Fruit fly (Drosophila melanogaster): ENCODE measurements around the gene CG3149.

- TF ChIP-seq Hr78 (GFP tag; optimal IDR thresholded peaks at IDR 0.05) (no peak), Hnf4 (GFP tag; optimal IDR thresholded peaks at IDR 0.05) (no peak), pan (optimal IDR thresholded peaks at IDR 0.05) (no peak), CG32264 (GFP tag; optimal IDR thresholded peaks at IDR 0.05) (no peak), OdsH (GFP tag; optimal IDR thresholded peaks at IDR 0.05) (peak; percentile 60)
These were observed 3.2 kb upstream of the CG3149 start, which contains the start of gene AdamTS-B for dm6 chrX:5698087-5698727.

Data from whole organism, wandering third instar larva.